Worm (Caenorhabditis elegans): ENCODE data around the gene ztf-1.

ztf-1 gene

ce11 chrIII:8765030-8765429, 27.1 kb downstream of the ztf-1 start:
- TF ChIP-seq T22C8.4 (GFP tag; IDR thresholded peaks at IDR 0.05) (no peak), tab-1 (GFP tag; IDR thresholded peaks at IDR 0.05) (no peak), med-1 (GFP tag; optimal IDR thresholded peaks at IDR 0.05; ENCODE audit: insufficient read depth) (no peak)

ce11 chrIII:8763111-8763510, 29.0 kb downstream of the ztf-1 start:
- TF ChIP-seq ref-1 (GFP tag; conservative IDR thresholded peaks at IDR 0.05): no peak
- TF ChIP-seq cog-1 (tag; optimal IDR thresholded peaks at IDR 0.05): no peak
- no peak for TF ChIP-seq med-1 (GFP tag; optimal IDR thresholded peaks at IDR 0.05; ENCODE audit: insufficient read depth)
- TF ChIP-seq ztf-23 (GFP tag; IDR thresholded peaks at IDR 0.05): no peak
- no peak for TF ChIP-seq tab-1 (GFP tag; IDR thresholded peaks at IDR 0.05)
- no peak for TF ChIP-seq flt-1 (GFP tag; IDR thresholded peaks at IDR 0.05)
- no peak for TF ChIP-seq ztf-29 (GFP tag; IDR thresholded peaks at IDR 0.05)
- TF ChIP-seq T22C8.4 (GFP tag; IDR thresholded peaks at IDR 0.05): no peak
- TF ChIP-seq klf-2 (GFP tag; conservative IDR thresholded peaks at IDR 0.05): no peak

ce11 chrIII:8762016-8762415, 30.1 kb downstream of the ztf-1 start:
- TF ChIP-seq ztf-23 (GFP tag; IDR thresholded peaks at IDR 0.05): no peak
- TF ChIP-seq med-1 (GFP tag; optimal IDR thresholded peaks at IDR 0.05; ENCODE audit: insufficient read depth): no peak
- no peak for TF ChIP-seq ztf-29 (GFP tag; IDR thresholded peaks at IDR 0.05)
- no peak for TF ChIP-seq T22C8.4 (GFP tag; IDR thresholded peaks at IDR 0.05)
- no peak for TF ChIP-seq ref-1 (GFP tag; conservative IDR thresholded peaks at IDR 0.05)
- no peak for TF ChIP-seq flt-1 (GFP tag; IDR thresholded peaks at IDR 0.05)
- TF ChIP-seq cog-1 (tag; optimal IDR thresholded peaks at IDR 0.05): no peak
- TF ChIP-seq tab-1 (GFP tag; IDR thresholded peaks at IDR 0.05): no peak
- no peak for TF ChIP-seq klf-2 (GFP tag; conservative IDR thresholded peaks at IDR 0.05)

ce11 chrIII:8761040-8761654, 31.0 kb downstream of the ztf-1 start, which contains the start of gene aak-1:
Gene aak-1 (minus strand): TSS chrIII:8761090.
- TF ChIP-seq klf-2 (GFP tag; conservative IDR thresholded peaks at IDR 0.05): no peak
- TF ChIP-seq med-1 (GFP tag; optimal IDR thresholded peaks at IDR 0.05; ENCODE audit: insufficient read depth): no peak
- no peak for TF ChIP-seq tab-1 (GFP tag; IDR thresholded peaks at IDR 0.05)
- TF ChIP-seq flt-1 (GFP tag; IDR thresholded peaks at IDR 0.05): no peak
- no peak for TF ChIP-seq ref-1 (GFP tag; conservative IDR thresholded peaks at IDR 0.05)
- no peak for TF ChIP-seq ztf-23 (GFP tag; IDR thresholded peaks at IDR 0.05)
- TF ChIP-seq T22C8.4 (GFP tag; IDR thresholded peaks at IDR 0.05): no peak
- TF ChIP-seq ztf-29 (GFP tag; IDR thresholded peaks at IDR 0.05): no peak
- TF ChIP-seq cog-1 (tag; optimal IDR thresholded peaks at IDR 0.05): no peak

- no peak for TF ChIP-seq tab-1 (GFP tag; IDR thresholded peaks at IDR 0.05)
- no peak for TF ChIP-seq T22C8.4 (GFP tag; IDR thresholded peaks at IDR 0.05)
- TF ChIP-seq ztf-29 (GFP tag; IDR thresholded peaks at IDR 0.05): no peak
- no peak for TF ChIP-seq med-1 (GFP tag; optimal IDR thresholded peaks at IDR 0.05; ENCODE audit: insufficient read depth)
- no peak for TF ChIP-seq klf-2 (GFP tag; conservative IDR thresholded peaks at IDR 0.05)
- no peak for TF ChIP-seq flt-1 (GFP tag; IDR thresholded peaks at IDR 0.05)
- no peak for TF ChIP-seq ref-1 (GFP tag; conservative IDR thresholded peaks at IDR 0.05)
- TF ChIP-seq ztf-23 (GFP tag; IDR thresholded peaks at IDR 0.05): no peak
Measured at ce11 chrIII:8754682-8755081, 37.5 kb downstream of the ztf-1 start, which contains the start of gene tomm-70. Gene tomm-70 (minus strand): TSS chrIII:8754750.

- TF ChIP-seq ztf-23 (GFP tag; IDR thresholded peaks at IDR 0.05) (no peak), ztf-29 (GFP tag; IDR thresholded peaks at IDR 0.05) (no peak), med-1 (GFP tag; optimal IDR thresholded peaks at IDR 0.05; ENCODE audit: insufficient read depth) (no peak), tab-1 (GFP tag; IDR thresholded peaks at IDR 0.05) (no peak), cog-1 (tag; optimal IDR thresholded peaks at IDR 0.05) (no peak), flt-1 (GFP tag; IDR thresholded peaks at IDR 0.05) (no peak), ref-1 (GFP tag; conservative IDR thresholded peaks at IDR 0.05) (no peak), klf-2 (GFP tag; conservative IDR thresholded peaks at IDR 0.05) (no peak), T22C8.4 (GFP tag; IDR thresholded peaks at IDR 0.05) (no peak)
Measured at ce11 chrIII:8750606-8751005, 41.5 kb downstream of the ztf-1 start, which contains the start of gene ugtp-1. Gene ugtp-1 (minus strand): TSS chrIII:8750706.

ce11 chrIII:8749487-8749886, 42.7 kb downstream of the ztf-1 start, which contains the start of gene sma-2:
Gene sma-2 (plus strand): TSS chrIII:8749680.
- TF ChIP-seq klf-2 (GFP tag; conservative IDR thresholded peaks at IDR 0.05): no peak
- TF ChIP-seq ztf-29 (GFP tag; IDR thresholded peaks at IDR 0.05): no peak
- TF ChIP-seq T22C8.4 (GFP tag; IDR thresholded peaks at IDR 0.05): no peak
- TF ChIP-seq flt-1 (GFP tag; IDR thresholded peaks at IDR 0.05): no peak
- no peak for TF ChIP-seq cog-1 (tag; optimal IDR thresholded peaks at IDR 0.05)
- TF ChIP-seq med-1 (GFP tag; optimal IDR thresholded peaks at IDR 0.05; ENCODE audit: insufficient read depth): no peak
- TF ChIP-seq ref-1 (GFP tag; conservative IDR thresholded peaks at IDR 0.05): no peak
- no peak for TF ChIP-seq ztf-23 (GFP tag; IDR thresholded peaks at IDR 0.05)
- no peak for TF ChIP-seq tab-1 (GFP tag; IDR thresholded peaks at IDR 0.05)

- no peak for TF ChIP-seq ztf-23 (GFP tag; IDR thresholded peaks at IDR 0.05)
- no peak for TF ChIP-seq klf-2 (GFP tag; conservative IDR thresholded peaks at IDR 0.05)
- TF ChIP-seq ref-1 (GFP tag; conservative IDR thresholded peaks at IDR 0.05): no peak
- no peak for TF ChIP-seq T22C8.4 (GFP tag; IDR thresholded peaks at IDR 0.05)
- no peak for TF ChIP-seq tab-1 (GFP tag; IDR thresholded peaks at IDR 0.05)
Measured at ce11 chrIII:8748620-8749019, 43.5 kb downstream of the ztf-1 start.

- no peak for TF ChIP-seq flt-1 (GFP tag; IDR thresholded peaks at IDR 0.05)
- TF ChIP-seq ztf-29 (GFP tag; IDR thresholded peaks at IDR 0.05): no peak
- no peak for TF ChIP-seq ztf-23 (GFP tag; IDR thresholded peaks at IDR 0.05)
- no peak for TF ChIP-seq cog-1 (tag; optimal IDR thresholded peaks at IDR 0.05)
- no peak for TF ChIP-seq ref-1 (GFP tag; conservative IDR thresholded peaks at IDR 0.05)
- TF ChIP-seq klf-2 (GFP tag; conservative IDR thresholded peaks at IDR 0.05): no peak
- TF ChIP-seq T22C8.4 (GFP tag; IDR thresholded peaks at IDR 0.05): no peak
- no peak for TF ChIP-seq med-1 (GFP tag; optimal IDR thresholded peaks at IDR 0.05; ENCODE audit: insufficient read depth)
- no peak for TF ChIP-seq tab-1 (GFP tag; IDR thresholded peaks at IDR 0.05)
Measured at ce11 chrIII:8745214-8745613, 46.9 kb downstream of the ztf-1 start.

ce11 chrIII:8744765-8745164, 47.4 kb downstream of the ztf-1 start:
- TF ChIP-seq T22C8.4 (GFP tag; IDR thresholded peaks at IDR 0.05) (no peak), flt-1 (GFP tag; IDR thresholded peaks at IDR 0.05) (no peak), ztf-23 (GFP tag; IDR thresholded peaks at IDR 0.05) (no peak), tab-1 (GFP tag; IDR thresholded peaks at IDR 0.05) (no peak), ztf-29 (GFP tag; IDR thresholded peaks at IDR 0.05) (no peak), ref-1 (GFP tag; conservative IDR thresholded peaks at IDR 0.05) (no peak), cog-1 (tag; optimal IDR thresholded peaks at IDR 0.05) (no peak), med-1 (GFP tag; optimal IDR thresholded peaks at IDR 0.05; ENCODE audit: insufficient read depth) (no peak), klf-2 (GFP tag; conservative IDR thresholded peaks at IDR 0.05) (no peak)
